Worm (Caenorhabditis elegans): Measurements from ENCODE around the gene C47D12.4.

ce11 chrII:11714728-11715127 lies 33.2 kb downstream of the C47D12.4 start:
- TF ChIP-seq ces-1 (GFP tag; optimal IDR thresholded peaks at IDR 0.05) (no peak), efl-1 (optimal IDR thresholded peaks at IDR 0.05) (no peak), efl-1 (GFP tag; optimal IDR thresholded peaks at IDR 0.05 in 1 of 2) (peak in 1 of 2 experiments; percentile 43), fos-1 (tag; optimal IDR thresholded peaks at IDR 0.05) (no peak), snpc-4 (tag; optimal IDR thresholded peaks at IDR 0.05) (peak; percentile 75), elt-3 (tag; optimal IDR thresholded peaks at IDR 0.05) (no peak), aly-2 (tag; optimal IDR thresholded peaks at IDR 0.05) (no peak)

Data from whole organism, L1 larva.